Fruit fly (Drosophila melanogaster): Measurements from ENCODE around the gene CG32240.

The CG32240 gene

DNA sequence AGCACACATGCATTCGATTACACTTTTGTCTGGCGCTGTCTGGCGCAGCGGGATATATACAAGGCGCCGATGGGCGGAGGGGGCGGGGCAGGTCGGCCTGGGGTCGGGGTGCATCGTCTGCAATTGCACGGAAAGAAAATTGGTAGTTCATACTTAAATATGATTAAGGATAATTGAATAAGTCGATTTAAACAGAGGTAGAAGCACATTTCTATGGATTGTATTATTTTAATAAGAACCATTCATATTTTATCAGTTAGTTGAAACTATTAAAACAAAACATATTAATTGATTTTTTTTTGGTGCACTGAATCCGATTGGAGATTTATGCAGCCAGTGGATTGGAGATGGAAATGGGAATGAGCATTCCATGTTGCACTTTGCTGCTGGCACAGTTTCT is 18.5 kb upstream of the CG32240 start:
- TF ChIP-seq CkIIα-i1 (GFP tag; IDR thresholded peaks at IDR 0.05) (no peak), CG2678 (tag; optimal IDR thresholded peaks at IDR 0.05) (peak; percentile 27), nmo (GFP tag; optimal IDR thresholded peaks at IDR 0.05) (peak; percentile 31), CG31441 (GFP tag; IDR thresholded peaks at IDR 0.05) (peak; percentile 48; the same call in 1 of the 2 replicates), CG1024 (GFP tag; IDR thresholded peaks at IDR 0.05) (no peak), CG10979 (tag; optimal IDR thresholded peaks at IDR 0.05) (peak; percentile 67), grau (tag; optimal IDR thresholded peaks at IDR 0.05) (peak; percentile 4), zfh1 (GFP tag; IDR thresholded peaks at IDR 0.05) (peak; percentile 35; the same call in 1 of the 3 replicates), Ssrp (tag; optimal IDR thresholded peaks at IDR 0.05) (peak; percentile 21), Abd-B (GFP tag; optimal IDR thresholded peaks at IDR 0.05) (no peak), Camta (GFP tag; optimal IDR thresholded peaks at IDR 0.05) (no peak), CG34224 (GFP tag; IDR thresholded peaks at IDR 0.05; ENCODE audit: partially characterized antibody) (no peak), CG10274 (GFP tag; optimal IDR thresholded peaks at IDR 0.05) (no peak), CG7987 (GFP tag; optimal IDR thresholded peaks at IDR 0.05) (no peak), gsb-n (tag; optimal IDR thresholded peaks at IDR 0.05) (peak; percentile 52), CG2875 (GFP tag; optimal IDR thresholded peaks at IDR 0.05) (peak; percentile 34), CG15601 (tag; optimal IDR thresholded peaks at IDR 0.05) (peak; percentile 30), CG17361 (GFP tag; IDR thresholded peaks at IDR 0.05) (peak; percentile 29; the same call in 1 of the 3 replicates), ERR (GFP tag; optimal IDR thresholded peaks at IDR 0.05) (no peak), CG17359 (tag; optimal IDR thresholded peaks at IDR 0.05) (peak; percentile 28), peb (GFP tag; IDR thresholded peaks at IDR 0.05) (no peak), dmrt11E (tag; optimal IDR thresholded peaks at IDR 0.05) (peak; percentile 17), Sox100B (GFP tag; optimal IDR thresholded peaks at IDR 0.05) (no peak), oc (tag; optimal IDR thresholded peaks at IDR 0.05) (peak; percentile 35), CG18262 (tag; optimal IDR thresholded peaks at IDR 0.05) (peak; percentile 48), CG42726 (GFP tag; IDR thresholded peaks at IDR 0.05; ENCODE audit: partially characterized antibody) (no peak), gem (tag; optimal IDR thresholded peaks at IDR 0.05) (peak; percentile 52), HLH3B (GFP tag; IDR thresholded peaks at IDR 0.05) (peak; percentile 20; the same call in 1 of the 2 replicates), Hr78 (GFP tag; optimal IDR thresholded peaks at IDR 0.05) (peak in 1 of 2 experiments; percentile 6), inv (GFP tag; IDR thresholded peaks at IDR 0.05; ENCODE audit: partially characterized antibody) (no peak), CG15269 (tag; optimal IDR thresholded peaks at IDR 0.05) (no peak), ara (GFP tag; IDR thresholded peaks at IDR 0.05) (peak; percentile 28; the same call in 1 of the 2 replicates), sqz (GFP tag; optimal IDR thresholded peaks at IDR 0.05) (no peak), ATbp (GFP tag; optimal IDR thresholded peaks at IDR 0.05) (peak; percentile 47), CG34422 (GFP tag; IDR thresholded peaks at IDR 0.05) (no peak), ci (GFP tag; IDR thresholded peaks at IDR 0.05) (0 out of 3 replicates have a peak, but pooled peaks have one; percentile 36), NFAT (GFP tag; IDR thresholded peaks at IDR 0.05) (no peak), H2.0 (GFP tag; IDR thresholded peaks at IDR 0.05) (0 out of 2 replicates have a peak, but pooled peaks have one; percentile 6), unpg (GFP tag; optimal IDR thresholded peaks at IDR 0.05) (peak; percentile 19), dmrt99B (tag; optimal IDR thresholded peaks at IDR 0.05) (peak; percentile 41), CG2199 (GFP tag; IDR thresholded peaks at IDR 0.05) (no peak), CG7839 (tag; optimal IDR thresholded peaks at IDR 0.05) (peak; percentile 30), Eip74EF (GFP tag; optimal IDR thresholded peaks at IDR 0.05) (peak in 1 of 2 experiments; percentile 34), CG12299 (tag; optimal IDR thresholded peaks at IDR 0.05) (no peak), luna (GFP tag; optimal IDR thresholded peaks at IDR 0.05) (no peak), lola (GFP tag; optimal IDR thresholded peaks at IDR 0.05) (peak in 1 of 3 experiments; percentile 23), zfh2 (GFP tag; optimal IDR thresholded peaks at IDR 0.05) (no peak), esg (GFP tag; conservative IDR thresholded peaks at IDR 0.05) (0 out of 2 replicates have a peak, but pooled peaks have one; percentile 14), CG8924 (tag; optimal IDR thresholded peaks at IDR 0.05) (peak; percentile 6)

All from whole organism, embryonic.